Fruit fly (Drosophila melanogaster): ENCODE data around the gene BoYb.

BoYb gene

DNA sequence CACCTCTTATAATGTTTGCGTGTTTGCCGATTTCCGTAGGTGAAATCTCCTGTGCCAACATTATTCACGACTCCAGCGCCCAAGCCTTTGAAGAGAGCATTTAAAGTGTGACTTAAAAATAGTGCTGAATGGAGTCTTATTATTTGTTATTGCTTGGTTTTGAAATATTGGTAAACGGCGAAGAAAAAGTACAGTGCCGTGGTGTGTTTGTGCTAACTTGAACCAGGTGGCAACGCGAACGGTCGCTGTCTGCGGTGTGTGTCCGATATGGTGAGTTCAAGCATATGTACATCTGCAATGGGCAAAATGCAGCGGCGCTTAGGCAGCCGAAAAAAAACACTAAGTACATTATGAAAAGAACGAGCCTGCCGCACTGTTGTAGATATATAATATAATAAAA, 23.8 kb upstream of the BoYb start:
- TF ChIP-seq CG6163 (GFP tag; IDR thresholded peaks at IDR 0.05): 0 out of 3 replicates have a peak, but pooled peaks have one; percentile 10
- peak; percentile 18 for TF ChIP-seq Eip93F (GFP tag; optimal IDR thresholded peaks at IDR 0.05)
- TF ChIP-seq CG16779 (tag; optimal IDR thresholded peaks at IDR 0.05): peak; percentile 8
- TF ChIP-seq Eip78C (GFP tag): no peak

DNA sequence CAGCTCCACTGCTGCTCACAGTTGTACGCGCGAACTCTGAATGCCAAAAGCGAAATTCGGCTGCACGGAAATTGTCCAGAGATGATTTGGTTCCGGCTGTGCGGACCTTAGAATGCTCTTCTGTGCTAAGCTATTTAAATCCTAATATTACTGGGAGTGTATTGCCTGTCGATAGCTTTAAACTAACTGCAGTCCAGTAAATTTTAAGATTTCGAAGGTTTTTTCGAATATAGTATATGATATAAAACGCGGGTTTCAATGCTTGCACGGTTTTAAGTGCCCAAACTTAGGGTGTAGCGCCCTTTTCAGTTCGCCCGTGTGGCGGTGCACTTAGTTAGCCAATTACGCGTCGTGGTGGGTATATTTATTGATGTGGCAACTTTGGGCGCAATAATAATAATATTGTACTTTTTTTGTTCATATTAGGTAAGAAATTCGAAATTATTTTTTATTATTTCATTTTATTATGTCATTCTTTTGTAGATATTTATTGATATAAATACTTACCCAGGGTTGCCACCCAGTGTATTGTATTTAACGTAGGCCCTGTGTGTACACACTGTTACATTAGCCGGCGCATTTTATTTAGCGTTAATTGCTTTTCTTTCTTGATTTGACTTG, 22.9 kb upstream of the BoYb start, which contains the start of the genes Chro and Ssl1:
Chro (minus strand) TSS at position 262 of the 621 bp plus-strand sequence.
Ssl1 (plus strand) TSS at position 367 of the 621 bp plus-strand sequence.
- TF ChIP-seq CG11902 (GFP tag; optimal IDR thresholded peaks at IDR 0.05) (peak; percentile 100), Met (GFP tag; optimal IDR thresholded peaks at IDR 0.05) (peak; percentile 100), CG4318 (GFP tag; optimal IDR thresholded peaks at IDR 0.05) (peak; percentile 100), cyc (GFP tag; optimal IDR thresholded peaks at IDR 0.05) (peak; percentile 100), spab (GFP tag; optimal IDR thresholded peaks at IDR 0.05) (peak; percentile 100), Lpt (GFP tag; optimal IDR thresholded peaks at IDR 0.05) (peak; percentile 100), CG31627 (GFP tag; optimal IDR thresholded peaks at IDR 0.05) (peak; percentile 100), CG16779 (tag; optimal IDR thresholded peaks at IDR 0.05) (peak; percentile 99), fd85E (GFP tag; optimal IDR thresholded peaks at IDR 0.05) (peak; percentile 99), eg (GFP tag; IDR thresholded peaks at IDR 0.05) (peak; percentile 100), CG3919 (GFP tag; optimal IDR thresholded peaks at IDR 0.05) (peak; percentile 100), Sox14 (GFP tag; optimal IDR thresholded peaks at IDR 0.05) (peak; percentile 100), lz (GFP tag; optimal IDR thresholded peaks at IDR 0.05) (peak; percentile 100), Hr39 (GFP tag; optimal IDR thresholded peaks at IDR 0.05) (peak; percentile 100), CG10631 (GFP tag; optimal IDR thresholded peaks at IDR 0.05) (peak; percentile 100), CG1621 (tag; optimal IDR thresholded peaks at IDR 0.05) (peak; percentile 100), CG34406 (GFP tag; optimal IDR thresholded peaks at IDR 0.05) (peak; percentile 100), CG32006 (GFP tag; optimal IDR thresholded peaks at IDR 0.05) (peak; percentile 100), dsx (GFP tag; optimal IDR thresholded peaks at IDR 0.05; ENCODE audit: poor library complexity, severe bottlenecking) (peak; percentile 99), Eip75B (GFP tag; optimal IDR thresholded peaks at IDR 0.05) (peak; percentile 100), CG6854 (GFP tag; optimal IDR thresholded peaks at IDR 0.05) (peak; percentile 100), Ets96B (tag; optimal IDR thresholded peaks at IDR 0.05) (peak; percentile 100), topi (GFP tag; optimal IDR thresholded peaks at IDR 0.05) (peak; percentile 100), fd59A (GFP tag; optimal IDR thresholded peaks at IDR 0.05) (peak; percentile 100), ss (GFP tag; optimal IDR thresholded peaks at IDR 0.05) (peak; percentile 99 to 100), CG10669 (GFP tag; optimal IDR thresholded peaks at IDR 0.05) (peak; percentile 100), acj6 (GFP tag; optimal IDR thresholded peaks at IDR 0.05) (peak; percentile 100), Hr38 (GFP tag; optimal IDR thresholded peaks at IDR 0.05) (peak; percentile 100), esn (GFP tag; optimal IDR thresholded peaks at IDR 0.05) (peak; percentile 100), Sox102F (GFP tag; optimal IDR thresholded peaks at IDR 0.05) (peak; percentile 100), pdm3 (GFP tag; optimal IDR thresholded peaks at IDR 0.05) (peak; percentile 100), CG11762 (GFP tag; optimal IDR thresholded peaks at IDR 0.05; ENCODE audit: insufficient read depth) (peak; percentile 100), Hr4 (GFP tag; optimal IDR thresholded peaks at IDR 0.05) (peak; percentile 100), Smox (GFP tag; optimal IDR thresholded peaks at IDR 0.05) (peak; percentile 100), dac (GFP tag; optimal IDR thresholded peaks at IDR 0.05) (peak; percentile 100), CG8632 (GFP tag; optimal IDR thresholded peaks at IDR 0.05) (peak; percentile 100), CG8319 (GFP tag; optimal IDR thresholded peaks at IDR 0.05) (peak; percentile 100), CG6276 (GFP tag; optimal IDR thresholded peaks at IDR 0.05) (peak; percentile 100), CG15336 (GFP tag; IDR thresholded peaks at IDR 0.05) (peak; percentile 100), CG6792 (GFP tag; optimal IDR thresholded peaks at IDR 0.05) (peak; percentile 100), salr (GFP tag; optimal IDR thresholded peaks at IDR 0.05) (peak; percentile 100), Eip78C (GFP tag) (peak; percentile 100), Gug (GFP tag; IDR thresholded peaks at IDR 0.05) (peak; percentile 100), Eip93F (GFP tag; optimal IDR thresholded peaks at IDR 0.05) (peak; percentile 100), OdsH (GFP tag; optimal IDR thresholded peaks at IDR 0.05) (peak; percentile 100), vri (GFP tag; optimal IDR thresholded peaks at IDR 0.05) (peak; percentile 100), Blimp-1 (GFP tag; optimal IDR thresholded peaks at IDR 0.05) (peak; percentile 98)
